Fruit fly (Drosophila melanogaster) whole organism, embryonic: Measurements from ENCODE around the gene Txl.

Experiments used
- CG10147 ChIP-seq: fragments of 200-800 bp; sonication (Bioruptor generic); optimal IDR thresholded peaks from 2 replicates; lab custom pipeline; 2019; ENCODE audit warnings: missing biosample characterization, mild to moderate bottlenecking, missing genetic modification characterization, moderate library complexity
- CG10274 ChIP-seq: fragments of 200-800 bp; sonication (Bioruptor generic); optimal IDR thresholded peaks from 3 replicates; lab custom pipeline; 2017; ENCODE audit warnings: missing biosample characterization, mild to moderate bottlenecking, missing genetic modification characterization
- CG10366 ChIP-seq: fragments of 200-800 bp; sonication (Bioruptor generic); IDR thresholded peaks from 2 replicates; pipeline ENCODE4 v1.3.6; 2022; ENCODE audit warnings: missing biosample characterization, missing genetic modification characterization
- CG10543 ChIP-seq: fragments of 200-800 bp; sonication (Bioruptor generic); optimal IDR thresholded peaks from 3 replicates; lab custom pipeline; 2017; ENCODE audit warnings: missing biosample characterization, mild to moderate bottlenecking, missing genetic modification characterization, moderate library complexity
- CG13287 ChIP-seq: fragments of 200-800 bp; sonication (Bioruptor generic); IDR thresholded peaks from 2 replicates; pipeline ENCODE4 v1.3.6; 2022; ENCODE audit warnings: missing biosample characterization, missing genetic modification characterization; ENCODE audit not compliant: partially characterized antibody
- CG15514 ChIP-seq: fragments of 200-800 bp; sonication (Bioruptor generic); optimal IDR thresholded peaks from 3 replicates; lab custom pipeline; 2017; ENCODE audit warnings: missing biosample characterization, missing genetic modification characterization, mild to moderate bottlenecking, moderate library complexity, missing genetic modification reagents
- CG17829 ChIP-seq: fragments of 200-800 bp; optimal IDR thresholded peaks from 2 replicates; lab custom pipeline; 2019; ENCODE audit warnings: missing biosample characterization, mild to moderate bottlenecking, missing genetic modification characterization, moderate library complexity
- CG18262 ChIP-seq: fragments of 200-800 bp; optimal IDR thresholded peaks from 3 replicates; lab custom pipeline; 2019; ENCODE audit warnings: missing biosample characterization, mild to moderate bottlenecking, missing genetic modification characterization, moderate library complexity
- CG2129 ChIP-seq: fragments of 200-800 bp; sonication (Bioruptor generic); IDR thresholded peaks from 2 replicates; pipeline ENCODE4 v1.3.6; 2022; ENCODE audit warnings: missing biosample characterization, missing genetic modification characterization; ENCODE audit not compliant: partially characterized antibody
- CG31441 ChIP-seq: fragments of 200-800 bp; sonication (Bioruptor generic); IDR thresholded peaks from 2 replicates; pipeline ENCODE4 v1.3.6; 2022; ENCODE audit warnings: missing biosample characterization, missing genetic modification characterization
- CG32767 ChIP-seq: fragments of 200-800 bp; sonication (Bioruptor generic); IDR thresholded peaks from 2 replicates; pipeline ENCODE4 v1.3.6; 2022; ENCODE audit warnings: missing biosample characterization, missing genetic modification characterization
- CG33213 ChIP-seq: fragments of 200-800 bp; sonication (Bioruptor generic); optimal IDR thresholded peaks from 3 replicates; lab custom pipeline; 2016; ENCODE audit warnings: missing biosample characterization, missing genetic modification characterization
- CG3838 ChIP-seq: fragments of 200-800 bp; sonication (Bioruptor generic); optimal IDR thresholded peaks from 3 replicates; lab custom pipeline; 2016; ENCODE audit warnings: missing biosample characterization, missing genetic modification characterization
- CG3847 ChIP-seq: fragments of 200-800 bp; sonication (Bioruptor generic); IDR thresholded peaks from 2 replicates; pipeline ENCODE4 v1.3.6; 2022; ENCODE audit warnings: missing biosample characterization, missing genetic modification characterization
- CG6654 ChIP-seq: fragments of 200-800 bp; sonication (Bioruptor generic); optimal IDR thresholded peaks from 2 replicates; lab custom pipeline; 2017; ENCODE audit warnings: missing biosample characterization, mild to moderate bottlenecking, missing genetic modification characterization
- CG8388 ChIP-seq: fragments of 200-800 bp; sonication (Bioruptor generic); optimal IDR thresholded peaks from 2 replicates; lab custom pipeline; 2019; ENCODE audit warnings: missing biosample characterization, mild to moderate bottlenecking, missing genetic modification characterization, moderate library complexity
- CG8924 ChIP-seq: fragments of 200-800 bp; optimal IDR thresholded peaks from 3 replicates; lab custom pipeline; 2019; ENCODE audit warnings: missing biosample characterization, mild to moderate bottlenecking, missing genetic modification characterization, moderate library complexity
- CTCF ChIP-seq: fragments of 200-800 bp; sonication (Bioruptor generic); optimal IDR thresholded peaks from 2 replicates; lab custom pipeline; 2017; ENCODE audit warnings: missing biosample characterization, mild to moderate bottlenecking, missing genetic modification characterization, moderate library complexity
- Dek ChIP-seq: fragments of 200-800 bp; sonication (Bioruptor generic); optimal IDR thresholded peaks from 3 replicates; lab custom pipeline; 2019; ENCODE audit warnings: missing biosample characterization, mild to moderate bottlenecking, missing genetic modification characterization, moderate library complexity
- Drgx ChIP-seq: fragments of 200-800 bp; sonication (Bioruptor generic); IDR thresholded peaks from 2 replicates; pipeline ENCODE4 v1.3.6; 2022; ENCODE audit warnings: missing biosample characterization, missing genetic modification characterization
- Ets97D ChIP-seq: fragments of 200-800 bp; sonication (Bioruptor generic); optimal IDR thresholded peaks from 3 replicates; lab custom pipeline; 2016; ENCODE audit warnings: missing biosample characterization, missing genetic modification characterization
- Gsc ChIP-seq: fragments of 200-800 bp; sonication (Bioruptor generic); IDR thresholded peaks from 2 replicates; pipeline ENCODE4 v1.3.6; 2022; ENCODE audit warnings: missing biosample characterization, missing genetic modification characterization
- Hr78 ChIP-seq, 2 experiments: fragments of 200-800 bp in 1 of 2; fragments of >200 bp in 1 of 2; sonication (Bioruptor generic) in 1 of 2; optimal IDR thresholded peaks; 2 replicates each; lab custom pipeline; 2017 to 2019; ENCODE audit warnings: missing biosample characterization in 2 of 2, missing genetic modification characterization in 2 of 2, mild to moderate bottlenecking in 1 of 2, moderate library complexity in 1 of 2
- Jarid2 ChIP-seq: fragments of 200-800 bp; sonication (Bioruptor generic); optimal IDR thresholded peaks from 3 replicates; lab custom pipeline; 2017; ENCODE audit warnings: mild to moderate bottlenecking, missing biosample characterization, missing genetic modification reagents, missing genetic modification characterization
- Lpt ChIP-seq: fragments of >200 bp; optimal IDR thresholded peaks from 2 replicates; lab custom pipeline; 2018; ENCODE audit warnings: missing biosample characterization, missing genetic modification characterization
- MESR4 ChIP-seq: fragments of 200-800 bp; sonication (Bioruptor generic); optimal IDR thresholded peaks from 2 replicates; lab custom pipeline; 2018; ENCODE audit warnings: missing biosample characterization, mild to moderate bottlenecking, missing genetic modification characterization, moderate library complexity
- Med ChIP-seq: fragments of 200-800 bp; sonication (Bioruptor generic); peaks from one replicate; lab custom pipeline; 2016; ENCODE audit warnings: missing biosample characterization, missing genetic modification characterization, mild to moderate bottlenecking, inconsistent platforms, moderate library complexity
- NC2β ChIP-seq: fragments of 200-800 bp; sonication (Bioruptor generic); optimal IDR thresholded peaks from 2 replicates; lab custom pipeline; 2016; ENCODE audit warnings: missing biosample characterization, missing genetic modification characterization
- Oli ChIP-seq: fragments of 200-800 bp; sonication (Bioruptor generic); optimal IDR thresholded peaks from 2 replicates; lab custom pipeline; 2018; ENCODE audit warnings: missing biosample characterization, mild to moderate bottlenecking, missing genetic modification characterization, moderate library complexity
- Stat92E ChIP-seq, 3 experiments: fragments of >200 bp in 2 of 3; fragments of 200-800 bp in 1 of 3; sonication (Bioruptor generic) in 1 of 3; optimal IDR thresholded peaks; 2 replicates each; lab custom pipeline; 2017 to 2019; ENCODE audit warnings: missing biosample characterization in 3 of 3, missing genetic modification characterization in 3 of 3, mild to moderate bottlenecking in 1 of 3, moderate library complexity in 1 of 3
- crol ChIP-seq: fragments of 200-800 bp; sonication (Bioruptor generic); IDR thresholded peaks from 2 replicates; pipeline ENCODE4 v1.3.6; 2022; ENCODE audit warnings: missing biosample characterization, missing genetic modification characterization
- crp ChIP-seq, 2 experiments: fragments of 200-800 bp; sonication (Bioruptor generic); optimal IDR thresholded peaks; 2 replicates in 1 of 2; 3 replicates in 1 of 2; lab custom pipeline; 2017; ENCODE audit warnings: missing biosample characterization in 2 of 2, missing genetic modification characterization in 2 of 2, mild to moderate bottlenecking in 1 of 2, moderate library complexity in 1 of 2
- fru ChIP-seq: fragments of >200 bp; optimal IDR thresholded peaks from 2 replicates; lab custom pipeline; 2017
- hkb ChIP-seq, 2 experiments: fragments of 200-800 bp in 1 of 2; fragments of >200 bp in 1 of 2; sonication (Bioruptor generic) in 1 of 2; IDR thresholded peaks in 1 of 2; optimal IDR thresholded peaks in 1 of 2; 2 replicates each; pipeline versions ENCODE4 v1.3.6 to Lab custom; 2017 to 2022; ENCODE audit warnings: missing biosample characterization in 1 of 2, missing genetic modification characterization in 1 of 2
- lilli ChIP-seq: fragments of 200-800 bp; sonication (Bioruptor generic); optimal IDR thresholded peaks from 3 replicates; lab custom pipeline; 2016; ENCODE audit warnings: missing biosample characterization, missing genetic modification characterization
- lmd ChIP-seq: fragments of 200-800 bp; sonication (Bioruptor generic); IDR thresholded peaks from 2 replicates; pipeline ENCODE4 v1.3.6; 2022; ENCODE audit warnings: missing biosample characterization, missing genetic modification characterization
- nmo ChIP-seq: fragments of 200-800 bp; sonication (Bioruptor generic); optimal IDR thresholded peaks from 2 replicates; lab custom pipeline; 2018; ENCODE audit warnings: missing biosample characterization, mild to moderate bottlenecking, missing genetic modification characterization, moderate library complexity
- pfk ChIP-seq: fragments of 200-800 bp; sonication (Bioruptor generic); optimal IDR thresholded peaks from 2 replicates; lab custom pipeline; 2018; ENCODE audit warnings: missing biosample characterization, mild to moderate bottlenecking, missing genetic modification characterization, moderate library complexity
- psq ChIP-seq: fragments of 200-800 bp; sonication (Bioruptor generic); optimal IDR thresholded peaks from 2 replicates; lab custom pipeline; 2017; ENCODE audit warnings: missing biosample characterization, missing genetic modification characterization
- pzg ChIP-seq: fragments of 200-800 bp; sonication (Bioruptor generic); optimal IDR thresholded peaks from 3 replicates; lab custom pipeline; 2018; ENCODE audit warnings: missing biosample characterization, mild to moderate bottlenecking, missing genetic modification characterization, moderate library complexity
- repo ChIP-seq: fragments of 200-800 bp; sonication (Bioruptor generic); optimal IDR thresholded peaks from 2 replicates; lab custom pipeline; 2016; ENCODE audit warnings: missing biosample characterization, missing genetic modification characterization
- sens-2 ChIP-seq: fragments of 200-800 bp; sonication (Bioruptor generic); IDR thresholded peaks from 2 replicates; pipeline ENCODE4 v1.3.6; 2022; ENCODE audit warnings: missing biosample characterization, missing genetic modification characterization
- slbo ChIP-seq: fragments of 200-800 bp; sonication (Bioruptor generic); IDR thresholded peaks from 2 replicates; pipeline ENCODE4 v1.3.6; 2022; ENCODE audit warnings: missing biosample characterization, missing genetic modification characterization
- sob ChIP-seq: fragments of 200-800 bp; sonication (Bioruptor generic); IDR thresholded peaks from 2 replicates; pipeline ENCODE4 v1.3.6; 2022; ENCODE audit warnings: missing biosample characterization, missing genetic modification characterization
- tup ChIP-seq: fragments of 200-800 bp; sonication (Bioruptor generic); optimal IDR thresholded peaks from 2 replicates; lab custom pipeline; 2016; ENCODE audit warnings: missing biosample characterization, mild to moderate bottlenecking, missing genetic modification characterization, moderate library complexity
- twi ChIP-seq: fragments of 200-800 bp; optimal IDR thresholded peaks from 2 replicates; lab custom pipeline; 2019; ENCODE audit warnings: missing biosample characterization, mild to moderate bottlenecking, missing genetic modification characterization, moderate library complexity
- vnd ChIP-seq: fragments of 200-800 bp; sonication (Bioruptor generic); IDR thresholded peaks from 3 replicates; pipeline ENCODE4 v1.3.6; 2022; ENCODE audit warnings: missing biosample characterization, missing genetic modification characterization; ENCODE audit not compliant: partially characterized antibody
- vvl ChIP-seq: fragments of 200-800 bp; sonication (Bioruptor generic); IDR thresholded peaks from 2 replicates; pipeline ENCODE4 v1.3.6; 2022; ENCODE audit warnings: missing biosample characterization, missing genetic modification characterization

Gene Txl

dm6 chr3L:5752903-5753604 lies 12.6 kb upstream of the Txl start, which contains the start of gene Usp47 (continued):
- TF ChIP-seq slbo (GFP tag; lab: Robert Waterston, UW) (peak; percentile 25; the same call in 1 of the 2 replicates), Ets97D (peak; percentile 3), crol (peak; percentile 61), Dek (tag; lab: Kevin White, UChicago) (no peak), CG15514 (GFP tag; lab: Kevin White, UChicago) (peak; percentile 23), Med (GFP tag; lab: Kevin White, UChicago) (peak; percentile 88), hkb (optimal IDR thresholded peaks at IDR 0.05; lab: Kevin White, UChicago) (no peak), hkb (GFP tag; IDR thresholded peaks at IDR 0.05; lab: Robert Waterston, UW) (0 out of 2 replicates have a peak, but pooled peaks have one; percentile 10), CG31441 (no peak), Drgx (GFP tag; lab: Robert Waterston, UW) (0 out of 2 replicates have a peak, but pooled peaks have one; percentile 5), Jarid2 (GFP tag; lab: Kevin White, UChicago) (peak; percentile 59), tup (GFP tag; lab: Kevin White, UChicago) (no peak), fru (lab: Kevin White, UChicago) (no peak), CG6654 (no peak), lmd (GFP tag; lab: Robert Waterston, UW) (no peak), CG17829 (tag; lab: Kevin White, UChicago) (no peak), Gsc (no peak), nmo (GFP tag; lab: Kevin White, UChicago) (peak; percentile 0), pfk (no peak), repo (GFP tag; lab: Kevin White, UChicago) (peak; percentile 21), CG10543 (GFP tag; lab: Kevin White, UChicago) (peak; percentile 21), sens-2 (no peak), twi (tag; lab: Kevin White, UChicago) (no peak), CG33213 (GFP tag; lab: Kevin White, UChicago) (peak; percentile 3), sob (GFP tag; lab: Robert Waterston, UW) (no peak), CG10274 (GFP tag; lab: Kevin White, UChicago) (no peak), Oli (tag; lab: Kevin White, UChicago) (no peak), CG8388 (GFP tag; lab: Kevin White, UChicago) (no peak), CG8924 (tag; lab: Kevin White, UChicago) (peak; percentile 11), NC2β (GFP tag; lab: Kevin White, UChicago) (peak; percentile 34), CG32767 (GFP tag; lab: Robert Waterston, UW) (peak; percentile 49; the same call in 1 of the 2 replicates), Stat92E (GFP tag; optimal IDR thresholded peaks at IDR 0.05; lab: Kevin White, UChicago) (peak in 1 of 3 experiments; percentile 29), lilli (GFP tag; lab: Kevin White, UChicago) (no peak), CG3838 (GFP tag; lab: Kevin White, UChicago) (no peak), crp (GFP tag; optimal IDR thresholded peaks at IDR 0.05; lab: Kevin White, UChicago) (peak in 1 of 2 experiments; percentile 29), Lpt (no peak), CG10147 (GFP tag; lab: Kevin White, UChicago) (no peak), vnd (GFP tag; lab: Robert Waterston, UW) (peak; percentile 38; the same call in 1 of the 3 replicates), CTCF (no peak), CG13287 (GFP tag; lab: Robert Waterston, UW) (peak; percentile 47; the same call in 1 of the 2 replicates), CG2129 (GFP tag; lab: Robert Waterston, UW) (no peak), pzg (GFP tag; lab: Kevin White, UChicago) (peak; percentile 83), CG3847 (GFP tag; lab: Robert Waterston, UW) (peak; percentile 16; the same call in 1 of the 2 replicates), CG18262 (tag; lab: Kevin White, UChicago) (no peak), psq (no peak), CG10366 (no peak), MESR4 (peak; percentile 89), vvl (GFP tag; lab: Robert Waterston, UW) (peak; percentile 33; the same call in 1 of the 2 replicates), Hr78 (GFP tag; optimal IDR thresholded peaks at IDR 0.05; lab: Kevin White, UChicago) (peak in 1 of 2 experiments; percentile 97)
